Worm (Caenorhabditis elegans): ENCODE measurements around the gene str-45.

str-45 gene

DNA sequence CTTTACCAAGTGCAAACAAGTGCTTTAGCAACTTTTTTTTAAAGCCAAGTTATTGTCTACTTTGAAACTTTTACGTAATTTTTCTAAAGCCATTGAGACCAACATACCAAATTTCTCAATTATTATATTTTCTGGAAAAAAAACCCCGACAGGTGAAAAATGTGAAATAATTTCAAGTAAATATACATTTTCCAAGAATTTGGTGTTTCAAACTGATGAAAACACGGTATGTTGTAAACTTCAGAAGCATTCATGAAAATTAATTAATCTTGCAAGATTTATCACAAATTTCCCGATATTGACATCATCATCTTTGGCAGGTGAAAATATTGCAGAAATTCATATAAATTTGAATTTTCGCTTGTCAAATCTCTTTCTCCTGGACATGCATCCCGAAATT, 3.9 kb downstream of the str-45 start, which contains the start of gene srz-11:
TSS of gene srz-11 (plus strand) at position 386 of the 400 bp plus-strand sequence.
- TF ChIP-seq ets-7 (tag; optimal IDR thresholded peaks at IDR 0.05) = no peak
- TF ChIP-seq hmbx-1 (tag; optimal IDR thresholded peaks at IDR 0.05) = no peak
- TF ChIP-seq tra-4 (tag; optimal IDR thresholded peaks at IDR 0.05) = no peak
- TF ChIP-seq aly-1 (tag; optimal IDR thresholded peaks at IDR 0.05) = no peak
- no peak for TF ChIP-seq B0310.2 (tag; optimal IDR thresholded peaks at IDR 0.05)
- no peak for TF ChIP-seq pes-1 (GFP tag; IDR thresholded peaks at IDR 0.05)
- TF ChIP-seq hnd-1 (tag; optimal IDR thresholded peaks at IDR 0.05) = no peak
- no peak for TF ChIP-seq F13C5.2 (tag; optimal IDR thresholded peaks at IDR 0.05)
- TF ChIP-seq ceh-13 (GFP tag; optimal IDR thresholded peaks at IDR 0.05) = no peak
- TF ChIP-seq sea-1 (GFP tag; conservative IDR thresholded peaks at IDR 0.05) = no peak
- TF ChIP-seq flt-1 (GFP tag; IDR thresholded peaks at IDR 0.05) = no peak
- no peak for TF ChIP-seq tbx-37 (GFP tag; conservative IDR thresholded peaks at IDR 0.05)
- no peak for TF ChIP-seq scrt-1 (GFP tag; IDR thresholded peaks at IDR 0.05)
- TF ChIP-seq hmg-4 (GFP tag; optimal IDR thresholded peaks at IDR 0.05) = no peak

- TF ChIP-seq B0310.2 (tag; optimal IDR thresholded peaks at IDR 0.05) (no peak), ceh-36 (tag; optimal IDR thresholded peaks at IDR 0.05) (no peak), tbx-11 (GFP tag; IDR thresholded peaks at IDR 0.05) (no peak), ets-7 (tag; optimal IDR thresholded peaks at IDR 0.05) (no peak), scrt-1 (GFP tag; IDR thresholded peaks at IDR 0.05) (no peak), pes-1 (GFP tag; IDR thresholded peaks at IDR 0.05) (no peak), sea-1 (GFP tag; conservative IDR thresholded peaks at IDR 0.05) (no peak), ceh-13 (GFP tag; optimal IDR thresholded peaks at IDR 0.05) (no peak), hmbx-1 (tag; optimal IDR thresholded peaks at IDR 0.05) (no peak), F13C5.2 (tag; optimal IDR thresholded peaks at IDR 0.05) (no peak), tra-4 (tag; optimal IDR thresholded peaks at IDR 0.05) (no peak), hmg-4 (GFP tag; optimal IDR thresholded peaks at IDR 0.05) (no peak), tbx-37 (GFP tag; conservative IDR thresholded peaks at IDR 0.05) (no peak), flt-1 (GFP tag; IDR thresholded peaks at IDR 0.05) (no peak), ama-1 (optimal IDR thresholded peaks at IDR 0.05) (no peak), aly-1 (tag; optimal IDR thresholded peaks at IDR 0.05) (no peak), hnd-1 (tag; optimal IDR thresholded peaks at IDR 0.05) (no peak)
Measured at ce11 chrV:15175459-15175858, 16.7 kb downstream of the str-45 start, which contains the start of gene clec-47. Gene clec-47, plus strand, starts transcription at chrV:15175759.

- TF ChIP-seq tbx-11 (GFP tag; IDR thresholded peaks at IDR 0.05) = no peak
- no peak for TF ChIP-seq tbx-37 (GFP tag; conservative IDR thresholded peaks at IDR 0.05)
- TF ChIP-seq aly-1 (tag; optimal IDR thresholded peaks at IDR 0.05) = no peak
- TF ChIP-seq B0310.2 (tag; optimal IDR thresholded peaks at IDR 0.05) = no peak
- TF ChIP-seq sea-1 (GFP tag; conservative IDR thresholded peaks at IDR 0.05) = no peak
- no peak for TF ChIP-seq ets-7 (tag; optimal IDR thresholded peaks at IDR 0.05)
- TF ChIP-seq hnd-1 (tag; optimal IDR thresholded peaks at IDR 0.05) = no peak
- no peak for TF ChIP-seq ceh-36 (tag; optimal IDR thresholded peaks at IDR 0.05)
- TF ChIP-seq hmg-4 (GFP tag; optimal IDR thresholded peaks at IDR 0.05) = no peak
- no peak for TF ChIP-seq ama-1 (optimal IDR thresholded peaks at IDR 0.05)
- no peak for TF ChIP-seq pes-1 (GFP tag; IDR thresholded peaks at IDR 0.05)
Measured at ce11 chrV:15179757-15180156, 21.0 kb downstream of the str-45 start, which contains the start of gene T09F5.10. Gene T09F5.10, plus strand, starts transcription at chrV:15180057.

DNA sequence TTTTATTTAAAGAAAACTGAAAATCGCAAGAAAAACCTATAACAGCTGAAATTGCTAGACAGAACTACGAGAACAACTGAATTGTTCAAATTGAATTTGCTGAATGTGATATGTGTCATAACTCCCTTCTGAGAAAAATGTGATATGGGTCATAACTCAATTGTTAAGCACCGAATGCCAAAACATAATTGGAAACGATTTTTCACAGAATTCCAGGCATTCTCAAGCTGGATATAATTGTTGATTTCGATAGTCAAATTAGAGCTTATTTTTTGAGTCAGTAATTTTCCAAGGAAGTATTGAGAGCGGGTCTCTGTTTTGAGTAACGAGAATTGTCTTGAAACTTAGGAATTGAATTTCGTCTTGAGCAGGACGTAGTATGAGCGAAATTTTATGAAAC, 23.1 kb downstream of the str-45 start:
- TF ChIP-seq B0310.2 (tag; optimal IDR thresholded peaks at IDR 0.05) (no peak), aly-1 (tag; optimal IDR thresholded peaks at IDR 0.05) (no peak), tbx-11 (GFP tag; IDR thresholded peaks at IDR 0.05) (no peak), hmbx-1 (tag; optimal IDR thresholded peaks at IDR 0.05) (no peak)

- TF ChIP-seq B0310.2 (tag; optimal IDR thresholded peaks at IDR 0.05) (no peak), F13C5.2 (tag; optimal IDR thresholded peaks at IDR 0.05) (no peak), ets-7 (tag; optimal IDR thresholded peaks at IDR 0.05) (no peak), hmg-4 (GFP tag; optimal IDR thresholded peaks at IDR 0.05) (no peak), ama-1 (optimal IDR thresholded peaks at IDR 0.05) (no peak)
Measured at ce11 chrV:15182407-15182806, 23.6 kb downstream of the str-45 start, which contains the start of gene fbxa-84. Gene fbxa-84, plus strand, starts transcription at chrV:15182440.

ce11 chrV:15184097-15185040, 25.6 kb downstream of the str-45 start, which contains the start of gene Y75B12B.1:
Gene Y75B12B.1, plus strand, starts transcription at chrV:15184699.
- TF ChIP-seq pes-1 (GFP tag; IDR thresholded peaks at IDR 0.05) (no peak), hmbx-1 (tag; optimal IDR thresholded peaks at IDR 0.05) (no peak), hmg-4 (GFP tag; optimal IDR thresholded peaks at IDR 0.05) (no peak), flt-1 (GFP tag; IDR thresholded peaks at IDR 0.05) (no peak), tbx-37 (GFP tag; conservative IDR thresholded peaks at IDR 0.05) (no peak), tbx-11 (GFP tag; IDR thresholded peaks at IDR 0.05) (no peak), ceh-36 (tag; optimal IDR thresholded peaks at IDR 0.05) (no peak), tra-4 (tag; optimal IDR thresholded peaks at IDR 0.05) (no peak), scrt-1 (GFP tag; IDR thresholded peaks at IDR 0.05) (no peak), F13C5.2 (tag; optimal IDR thresholded peaks at IDR 0.05) (no peak)

- no peak for TF ChIP-seq sea-1 (GFP tag; conservative IDR thresholded peaks at IDR 0.05)
- TF ChIP-seq tbx-11 (GFP tag; IDR thresholded peaks at IDR 0.05) = no peak
- no peak for TF ChIP-seq scrt-1 (GFP tag; IDR thresholded peaks at IDR 0.05)
Measured at ce11 chrV:15186259-15186927, 27.6 kb downstream of the str-45 start, which contains the start of gene Y75B12B.3. Gene Y75B12B.3, minus strand, starts transcription at chrV:15186279.
